Worm (Caenorhabditis elegans) whole organism, L2 larva: ENCODE results near the gene Y11D7A.5.

ENCODE experiments used
- C34F6.9 ChIP-seq: fragments of 150-350 bp; optimal IDR thresholded peaks from 2 replicates; lab custom pipeline; 2014; ENCODE audit warnings: missing biosample characterization, missing genetic modification characterization
- F13H6.1 ChIP-seq: sonication (generic microtip); optimal IDR thresholded peaks from 2 replicates; lab custom pipeline; 2016; ENCODE audit warnings: missing genetic modification characterization, missing compliant biosample characterization
- R02D3.7 ChIP-seq: fragments of 150-350 bp; optimal IDR thresholded peaks from 2 replicates; lab custom pipeline; 2014; ENCODE audit warnings: missing biosample characterization, missing genetic modification characterization
- Y55F3AM.14 ChIP-seq: fragments of 200-800 bp; sonication (Bioruptor generic); optimal IDR thresholded peaks from 2 replicates; lab custom pipeline; 2018; ENCODE audit warnings: mild to moderate bottlenecking, missing genetic modification characterization, missing compliant biosample characterization
- ZK546.5 ChIP-seq: sonication (generic microtip); optimal IDR thresholded peaks from 2 replicates; lab custom pipeline; 2017; ENCODE audit warnings: missing biosample characterization, missing genetic modification characterization
- alr-1 ChIP-seq: fragments of 150-350 bp; optimal IDR thresholded peaks from 2 replicates; lab custom pipeline; 2014; ENCODE audit warnings: missing biosample characterization, missing genetic modification characterization
- ama-1 ChIP-seq: fragments of 150-350 bp; optimal IDR thresholded peaks from 2 replicates; lab custom pipeline; 2018; ENCODE audit warnings: inconsistent platforms
- blmp-1 ChIP-seq: sonication (generic microtip); optimal IDR thresholded peaks from 2 replicates; lab custom pipeline; 2017; ENCODE audit warnings: missing genetic modification characterization, mild to moderate bottlenecking, missing compliant biosample characterization, antibody characterized with exemption, moderate library complexity; ENCODE audit not compliant: insufficient read depth
- ceh-16 ChIP-seq: fragments of 150-350 bp; optimal IDR thresholded peaks from 2 replicates; lab custom pipeline; 2014; ENCODE audit warnings: missing biosample characterization, missing genetic modification characterization
- ceh-82 ChIP-seq: fragments of 150-350 bp; optimal IDR thresholded peaks from 2 replicates; lab custom pipeline; 2014; ENCODE audit warnings: missing biosample characterization, missing genetic modification characterization
- crh-2 ChIP-seq: sonication (generic microtip); optimal IDR thresholded peaks from 2 replicates; lab custom pipeline; 2017; ENCODE audit warnings: missing biosample characterization, missing genetic modification characterization
- dmd-4 ChIP-seq: sonication (generic microtip); optimal IDR thresholded peaks from 2 replicates; lab custom pipeline; 2017; ENCODE audit warnings: missing biosample characterization, missing genetic modification characterization
- egl-27 ChIP-seq: sonication (generic microtip); optimal IDR thresholded peaks from 3 replicates; lab custom pipeline; 2017; ENCODE audit warnings: missing biosample characterization, missing genetic modification reagents, missing genetic modification characterization
- elt-1 ChIP-seq: fragments of 150-350 bp; optimal IDR thresholded peaks from 2 replicates; lab custom pipeline; 2014; ENCODE audit warnings: missing biosample characterization, missing genetic modification characterization
- elt-3 ChIP-seq: sonication (generic microtip); optimal IDR thresholded peaks from 2 replicates; lab custom pipeline; 2017; ENCODE audit warnings: missing biosample characterization, missing genetic modification characterization
- fos-1 ChIP-seq: fragments of 150-350 bp; optimal IDR thresholded peaks from 2 replicates; lab custom pipeline; 2014; ENCODE audit warnings: missing biosample characterization, missing genetic modification characterization
- gmeb-1 ChIP-seq: fragments of 150-350 bp; optimal IDR thresholded peaks from 2 replicates; lab custom pipeline; 2014; ENCODE audit warnings: missing biosample characterization, missing genetic modification characterization
- lin-11 ChIP-seq: fragments of 150-350 bp; sonication (generic microtip); optimal IDR thresholded peaks from 2 replicates; lab custom pipeline; 2014; ENCODE audit warnings: missing biosample characterization, missing genetic modification characterization, inconsistent platforms, mixed read lengths
- lin-13 ChIP-seq: fragments of 150-350 bp; optimal IDR thresholded peaks from 2 replicates; lab custom pipeline; 2014; ENCODE audit warnings: missing biosample characterization, missing genetic modification reagents, missing genetic modification characterization
- lin-39 ChIP-seq: fragments of 150-350 bp; optimal IDR thresholded peaks from 2 replicates; lab custom pipeline; 2014; ENCODE audit warnings: missing biosample characterization, missing genetic modification reagents, missing genetic modification characterization
- mab-5 ChIP-seq: fragments of 150-350 bp; optimal IDR thresholded peaks from 2 replicates; lab custom pipeline; 2014; ENCODE audit warnings: missing biosample characterization, missing genetic modification characterization
- mbf-1 ChIP-seq: sonication (generic microtip); optimal IDR thresholded peaks from 2 replicates; lab custom pipeline; 2017; ENCODE audit warnings: missing biosample characterization, missing genetic modification characterization
- mdl-1 ChIP-seq, 2 experiments: fragments of 150-350 bp in 1 of 2; sonication (generic microtip) in 1 of 2; optimal IDR thresholded peaks; 2 replicates each; lab custom pipeline; 2017; ENCODE audit warnings: missing biosample characterization in 2 of 2, missing genetic modification characterization in 2 of 2
- nhr-10 ChIP-seq: sonication (generic microtip); optimal IDR thresholded peaks from 2 replicates; lab custom pipeline; 2017; ENCODE audit warnings: missing biosample characterization, missing genetic modification characterization
- nhr-11 ChIP-seq: fragments of 150-350 bp; optimal IDR thresholded peaks from 2 replicates; lab custom pipeline; 2014; ENCODE audit warnings: missing biosample characterization, missing genetic modification characterization
- nhr-12 ChIP-seq: fragments of 150-350 bp; optimal IDR thresholded peaks from 2 replicates; lab custom pipeline; 2014; ENCODE audit warnings: missing biosample characterization, missing genetic modification characterization
- nhr-129 ChIP-seq: fragments of 150-350 bp; optimal IDR thresholded peaks from 2 replicates; lab custom pipeline; 2014; ENCODE audit warnings: missing biosample characterization, missing genetic modification characterization
- nhr-21 ChIP-seq: fragments of 150-350 bp; optimal IDR thresholded peaks from 2 replicates; lab custom pipeline; 2014; ENCODE audit warnings: missing biosample characterization, missing genetic modification characterization
- nhr-23 ChIP-seq: fragments of 150-350 bp; optimal IDR thresholded peaks from 2 replicates; lab custom pipeline; 2014; ENCODE audit warnings: missing biosample characterization, missing genetic modification reagents, missing genetic modification characterization
- nhr-237 ChIP-seq: fragments of 150-350 bp; optimal IDR thresholded peaks from 2 replicates; lab custom pipeline; 2014; ENCODE audit warnings: missing biosample characterization, missing genetic modification characterization
- nhr-25 ChIP-seq: fragments of 150-350 bp; sonication (generic microtip); optimal IDR thresholded peaks from 3 replicates; lab custom pipeline; 2014; ENCODE audit warnings: missing biosample characterization, missing genetic modification characterization
- nhr-6 ChIP-seq: fragments of 150-350 bp; optimal IDR thresholded peaks from 2 replicates; lab custom pipeline; 2014; ENCODE audit warnings: missing biosample characterization, missing genetic modification characterization
- nhr-77 ChIP-seq: fragments of 150-350 bp; optimal IDR thresholded peaks from 2 replicates; lab custom pipeline; 2014; ENCODE audit warnings: missing biosample characterization, missing genetic modification characterization
- peb-1 ChIP-seq: fragments of 150-350 bp; optimal IDR thresholded peaks from 2 replicates; lab custom pipeline; 2014; ENCODE audit warnings: missing biosample characterization, missing genetic modification characterization
- sem-4 ChIP-seq: fragments of 150-350 bp; optimal IDR thresholded peaks from 2 replicates; lab custom pipeline; 2014; ENCODE audit warnings: missing biosample characterization, missing genetic modification reagents, missing genetic modification characterization
- skn-1 ChIP-seq: sonication (generic microtip); optimal IDR thresholded peaks from 2 replicates; lab custom pipeline; 2017; ENCODE audit warnings: missing biosample characterization, missing genetic modification characterization
- sma-3 ChIP-seq: sonication (generic microtip); optimal IDR thresholded peaks from 2 replicates; lab custom pipeline; 2016; ENCODE audit warnings: missing genetic modification reagents, missing genetic modification characterization, missing compliant biosample characterization
- sma-9 ChIP-seq, 2 experiments: fragments of 150-350 bp in 1 of 2; sonication (generic microtip) in 1 of 2; optimal IDR thresholded peaks; 2 replicates each; lab custom pipeline; 2014 to 2016; ENCODE audit warnings: missing genetic modification characterization in 2 of 2, mild to moderate bottlenecking in 1 of 2, missing biosample characterization in 1 of 2, missing compliant biosample characterization in 1 of 2, missing genetic modification reagents in 1 of 2, moderate library complexity in 1 of 2
- snpc-4 ChIP-seq: fragments of 150-350 bp; optimal IDR thresholded peaks from 2 replicates; lab custom pipeline; 2014; ENCODE audit warnings: missing biosample characterization, missing genetic modification characterization
- unc-39 ChIP-seq: fragments of 150-350 bp; optimal IDR thresholded peaks from 2 replicates; lab custom pipeline; 2014; ENCODE audit warnings: missing biosample characterization, missing genetic modification characterization
- unc-55 ChIP-seq: fragments of 150-350 bp; sonication (generic microtip); optimal IDR thresholded peaks from 3 replicates; lab custom pipeline; 2014; ENCODE audit warnings: missing biosample characterization, missing genetic modification reagents, missing genetic modification characterization
- unc-62 ChIP-seq: fragments of 150-350 bp; optimal IDR thresholded peaks from 2 replicates; lab custom pipeline; 2014; ENCODE audit warnings: missing biosample characterization, missing genetic modification reagents, missing genetic modification characterization
- zag-1 ChIP-seq: fragments of 150-350 bp; optimal IDR thresholded peaks from 2 replicates; lab custom pipeline; 2014; ENCODE audit warnings: missing biosample characterization, missing genetic modification characterization
- ztf-1 ChIP-seq: fragments of 200-800 bp; sonication (Bioruptor generic); conservative IDR thresholded peaks from 2 replicates; pipeline ENCODE4 v1.3.6; 2022; ENCODE audit warnings: missing genetic modification characterization, missing compliant biosample characterization
- ztf-11 ChIP-seq: sonication (generic microtip); optimal IDR thresholded peaks from 2 replicates; lab custom pipeline; 2017; ENCODE audit warnings: missing biosample characterization, missing genetic modification characterization
- ztf-4 ChIP-seq: fragments of 150-350 bp; optimal IDR thresholded peaks from 2 replicates; lab custom pipeline; 2014; ENCODE audit warnings: missing biosample characterization, missing genetic modification characterization

The Y11D7A.5 gene

ce11 chrIV:9261687-9262086, 16.4 kb upstream of the Y11D7A.5 start, which contains the start of gene col-120:
col-120 (minus strand) TSS chrIV:9261787.
- no peak for TF ChIP-seq gmeb-1 (tag; lab: Kevin White, UChicago)
- TF ChIP-seq C34F6.9 (tag; lab: Kevin White, UChicago): no peak
- no peak for TF ChIP-seq ama-1 (lab: Kevin White, UChicago)
- no peak for TF ChIP-seq dmd-4 (tag; lab: Kevin White, UChicago)
- TF ChIP-seq sma-3 (GFP tag; lab: Kevin White, UChicago): no peak
- no peak for TF ChIP-seq zag-1 (tag; lab: Kevin White, UChicago)
- TF ChIP-seq nhr-10 (tag; lab: Kevin White, UChicago): no peak
- TF ChIP-seq nhr-129 (tag; lab: Kevin White, UChicago): no peak
- TF ChIP-seq fos-1: no peak
- TF ChIP-seq R02D3.7 (tag; lab: Kevin White, UChicago): no peak
- TF ChIP-seq alr-1 (tag; lab: Kevin White, UChicago): no peak
- no peak for TF ChIP-seq F13H6.1 (tag; lab: Kevin White, UChicago)
- TF ChIP-seq elt-3: no peak
- TF ChIP-seq ztf-11 (tag; lab: Kevin White, UChicago): no peak
- no peak for TF ChIP-seq lin-13 (GFP tag; lab: Kevin White, UChicago)
- TF ChIP-seq ztf-4 (tag; lab: Kevin White, UChicago): no peak
- no peak for TF ChIP-seq mdl-1 (tag; optimal IDR thresholded peaks at IDR 0.05; lab: Kevin White, UChicago)
- TF ChIP-seq elt-1: no peak
- TF ChIP-seq lin-11 (tag; lab: Kevin White, UChicago): no peak
- no peak for TF ChIP-seq nhr-23 (tag; lab: Kevin White, UChicago)

ce11 chrIV:9260826-9261225, 15.5 kb upstream of the Y11D7A.5 start:
- TF ChIP-seq sem-4 (no peak), C34F6.9 (tag; lab: Kevin White, UChicago) (no peak), fos-1 (no peak), skn-1 (tag; lab: Kevin White, UChicago) (no peak), ztf-11 (tag; lab: Kevin White, UChicago) (no peak), F13H6.1 (tag; lab: Kevin White, UChicago) (no peak), mbf-1 (tag; lab: Kevin White, UChicago) (no peak), peb-1 (no peak), elt-1 (no peak), ceh-16 (tag; lab: Kevin White, UChicago) (no peak), ztf-1 (GFP tag; lab: Robert Waterston, UW) (no peak), R02D3.7 (tag; lab: Kevin White, UChicago) (no peak)

- TF ChIP-seq lin-39 (no peak), unc-62 (GFP tag; lab: Kevin White, UChicago) (no peak), dmd-4 (tag; lab: Kevin White, UChicago) (no peak), ztf-1 (GFP tag; lab: Robert Waterston, UW) (no peak), mbf-1 (tag; lab: Kevin White, UChicago) (no peak), nhr-25 (no peak), unc-39 (tag; lab: Kevin White, UChicago) (no peak), ztf-4 (tag; lab: Kevin White, UChicago) (no peak), snpc-4 (tag; lab: Kevin White, UChicago) (no peak), nhr-77 (tag; lab: Kevin White, UChicago) (no peak), nhr-21 (tag; lab: Kevin White, UChicago) (no peak), lin-13 (GFP tag; lab: Kevin White, UChicago) (no peak), nhr-11 (tag; lab: Kevin White, UChicago) (no peak), nhr-237 (tag; lab: Kevin White, UChicago) (no peak), R02D3.7 (tag; lab: Kevin White, UChicago) (no peak), alr-1 (tag; lab: Kevin White, UChicago) (no peak), mdl-1 (tag; optimal IDR thresholded peaks at IDR 0.05; lab: Kevin White, UChicago) (no peak), nhr-6 (tag; lab: Kevin White, UChicago) (no peak), crh-2 (no peak), ZK546.5 (tag; lab: Kevin White, UChicago) (no peak), sma-3 (GFP tag; lab: Kevin White, UChicago) (no peak), C34F6.9 (tag; lab: Kevin White, UChicago) (peak; percentile 66), egl-27 (no peak), lin-11 (tag; lab: Kevin White, UChicago) (no peak), ceh-82 (tag; lab: Kevin White, UChicago) (no peak), blmp-1 (tag; lab: Kevin White, UChicago) (no peak), sma-9 (GFP tag; optimal IDR thresholded peaks at IDR 0.05; lab: Kevin White, UChicago) (peak; percentile 15), sma-9 (tag; optimal IDR thresholded peaks at IDR 0.05; lab: Kevin White, UChicago) (no peak), nhr-129 (tag; lab: Kevin White, UChicago) (peak; percentile 2), gmeb-1 (tag; lab: Kevin White, UChicago) (peak; percentile 44), fos-1 (no peak), mab-5 (tag; lab: Kevin White, UChicago) (no peak), nhr-12 (tag; lab: Kevin White, UChicago) (no peak), unc-55 (GFP tag; lab: Kevin White, UChicago) (peak; percentile 60), ceh-16 (tag; lab: Kevin White, UChicago) (no peak), Y55F3AM.14 (no peak)
- TF ChIP-seq, all 48 proteins: peak for 5
Measured at ce11 chrIV:9260334-9260733, 15.0 kb upstream of the Y11D7A.5 start.
